Worm (Caenorhabditis elegans): ENCODE data around the gene Y71H2AM.6.

- TF ChIP-seq ces-1 (GFP tag; optimal IDR thresholded peaks at IDR 0.05) (no peak), lin-13 (GFP tag; optimal IDR thresholded peaks at IDR 0.05) (no peak), daf-16 (GFP tag; optimal IDR thresholded peaks at IDR 0.05) (no peak), daf-16 (tag; optimal IDR thresholded peaks at IDR 0.05) (peak; percentile 13), lim-7 (GFP tag; IDR thresholded peaks at IDR 0.05) (no peak), ceh-44 (GFP tag; IDR thresholded peaks at IDR 0.05) (no peak), nhr-28 (tag; optimal IDR thresholded peaks at IDR 0.05) (no peak), ama-1 (optimal IDR thresholded peaks at IDR 0.05) (no peak)
Observed at ce11 chrIII:2780793-2781192, at the start of gene Y71H2AM.6.

All from whole organism, L4 larva.